Fruit fly (Drosophila melanogaster): ENCODE data around the gene Cpr65Av.

The Cpr65Av gene

dm6 chr3L:6173826-6174255, 34.1 kb upstream of the Cpr65Av start, which contains the start of the genes fmt and CG7376:
Gene fmt (minus strand): TSS chr3L:6173880.
Gene CG7376 (plus strand): TSS chr3L:6174248.
- no peak for TF ChIP-seq CG5204 (GFP tag; optimal IDR thresholded peaks at IDR 0.05)
- no peak for TF ChIP-seq bab1 (GFP tag; optimal IDR thresholded peaks at IDR 0.05)
- peak; percentile 24 for TF ChIP-seq toe (GFP tag; optimal IDR thresholded peaks at IDR 0.05)
- TF ChIP-seq CG33017 (tag; optimal IDR thresholded peaks at IDR 0.05), result no peak
- TF ChIP-seq CG14711 (tag; optimal IDR thresholded peaks at IDR 0.05), result peak; percentile 48
- TF ChIP-seq CG11617 (GFP tag; optimal IDR thresholded peaks at IDR 0.05), result peak; percentile 27
- no peak for TF ChIP-seq cnc (optimal IDR thresholded peaks at IDR 0.05)
- TF ChIP-seq Mnt (GFP tag; optimal IDR thresholded peaks at IDR 0.05), result peak; percentile 20
- TF ChIP-seq Crg-1 (GFP tag; optimal IDR thresholded peaks at IDR 0.05), result no peak
- peak; percentile 32 for TF ChIP-seq CG12768 (GFP tag; optimal IDR thresholded peaks at IDR 0.05)
- no peak for TF ChIP-seq tj (GFP tag; optimal IDR thresholded peaks at IDR 0.05)
- TF ChIP-seq CG7101 (tag; optimal IDR thresholded peaks at IDR 0.05), result peak; percentile 30
- TF ChIP-seq cic (GFP tag; optimal IDR thresholded peaks at IDR 0.05), result no peak
- no peak for TF ChIP-seq Clk (GFP tag; optimal IDR thresholded peaks at IDR 0.05)
- TF ChIP-seq CG7045 (GFP tag; optimal IDR thresholded peaks at IDR 0.05), result peak; percentile 37
- peak; percentile 3 for TF ChIP-seq CG1620 (GFP tag; optimal IDR thresholded peaks at IDR 0.05)
- TF ChIP-seq Hr96 (GFP tag; optimal IDR thresholded peaks at IDR 0.05), result no peak
- TF ChIP-seq ovo (GFP tag; optimal IDR thresholded peaks at IDR 0.05), result no peak
- no peak for TF ChIP-seq kay (GFP tag; ENCODE audit: borderline replicate concordance)
- TF ChIP-seq pad (GFP tag; optimal IDR thresholded peaks at IDR 0.05), result no peak

- TF ChIP-seq Crg-1 (GFP tag; optimal IDR thresholded peaks at IDR 0.05), result no peak
- TF ChIP-seq bab1 (GFP tag; optimal IDR thresholded peaks at IDR 0.05), result no peak
- no peak for TF ChIP-seq toe (GFP tag; optimal IDR thresholded peaks at IDR 0.05)
- no peak for TF ChIP-seq CG5204 (GFP tag; optimal IDR thresholded peaks at IDR 0.05)
- TF ChIP-seq CG12768 (GFP tag; optimal IDR thresholded peaks at IDR 0.05), result no peak
- no peak for TF ChIP-seq CG7045 (GFP tag; optimal IDR thresholded peaks at IDR 0.05)
- TF ChIP-seq kay (GFP tag; ENCODE audit: borderline replicate concordance), result no peak
- no peak for TF ChIP-seq CG11617 (GFP tag; optimal IDR thresholded peaks at IDR 0.05)
- TF ChIP-seq CG7101 (tag; optimal IDR thresholded peaks at IDR 0.05), result no peak
- TF ChIP-seq CG14711 (tag; optimal IDR thresholded peaks at IDR 0.05), result no peak
- no peak for TF ChIP-seq Mnt (GFP tag; optimal IDR thresholded peaks at IDR 0.05)
- no peak for TF ChIP-seq pad (GFP tag; optimal IDR thresholded peaks at IDR 0.05)
- no peak for TF ChIP-seq Clk (GFP tag; optimal IDR thresholded peaks at IDR 0.05)
- no peak for TF ChIP-seq cic (GFP tag; optimal IDR thresholded peaks at IDR 0.05)
- no peak for TF ChIP-seq Hr96 (GFP tag; optimal IDR thresholded peaks at IDR 0.05)
- no peak for TF ChIP-seq ovo (GFP tag; optimal IDR thresholded peaks at IDR 0.05)
Measured at dm6 chr3L:6162483-6163128, 22.8 kb upstream of the Cpr65Av start, which contains the start of gene Prdm13. Gene Prdm13 (plus strand): TSS chr3L:6163127.

DNA sequence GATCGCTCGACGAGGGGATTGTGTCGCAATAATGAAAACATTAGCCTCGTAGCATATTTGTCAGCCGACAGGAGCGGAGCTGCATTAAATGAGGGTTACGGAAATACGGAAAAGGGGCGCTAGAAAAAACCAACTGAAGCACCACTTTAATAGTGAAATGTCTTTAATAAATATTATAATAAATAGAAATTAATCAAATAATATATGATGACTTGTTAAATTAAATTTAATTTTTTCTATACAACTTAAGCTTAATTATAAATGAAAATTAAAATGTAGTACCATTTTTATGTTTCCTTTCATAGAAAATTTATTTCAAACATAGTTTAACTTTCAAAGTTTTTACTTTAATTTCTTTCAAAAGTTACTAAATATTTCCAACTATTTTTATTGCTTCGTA, 22.2 kb upstream of the Cpr65Av start:
- TF ChIP-seq pad (GFP tag; optimal IDR thresholded peaks at IDR 0.05), result no peak
- TF ChIP-seq toe (GFP tag; optimal IDR thresholded peaks at IDR 0.05), result no peak
- TF ChIP-seq tj (GFP tag; optimal IDR thresholded peaks at IDR 0.05), result no peak
- TF ChIP-seq CG7045 (GFP tag; optimal IDR thresholded peaks at IDR 0.05), result no peak
- TF ChIP-seq cnc (optimal IDR thresholded peaks at IDR 0.05), result no peak
- TF ChIP-seq CG11617 (GFP tag; optimal IDR thresholded peaks at IDR 0.05), result no peak
- no peak for TF ChIP-seq CG14711 (tag; optimal IDR thresholded peaks at IDR 0.05)
- TF ChIP-seq bab1 (GFP tag; optimal IDR thresholded peaks at IDR 0.05), result no peak
- TF ChIP-seq ovo (GFP tag; optimal IDR thresholded peaks at IDR 0.05), result no peak
- TF ChIP-seq CG7101 (tag; optimal IDR thresholded peaks at IDR 0.05), result no peak

- TF ChIP-seq bab1 (GFP tag; optimal IDR thresholded peaks at IDR 0.05), result no peak
- TF ChIP-seq pad (GFP tag; optimal IDR thresholded peaks at IDR 0.05), result no peak
- no peak for TF ChIP-seq Crg-1 (GFP tag; optimal IDR thresholded peaks at IDR 0.05)
- no peak for TF ChIP-seq CG7101 (tag; optimal IDR thresholded peaks at IDR 0.05)
- TF ChIP-seq CG33017 (tag; optimal IDR thresholded peaks at IDR 0.05), result no peak
- TF ChIP-seq CG1620 (GFP tag; optimal IDR thresholded peaks at IDR 0.05), result no peak
Measured at dm6 chr3L:6160514-6160913, 20.7 kb upstream of the Cpr65Av start, which contains the start of gene Cpr65Az. Gene Cpr65Az (plus strand): TSS chr3L:6160814.

DNA sequence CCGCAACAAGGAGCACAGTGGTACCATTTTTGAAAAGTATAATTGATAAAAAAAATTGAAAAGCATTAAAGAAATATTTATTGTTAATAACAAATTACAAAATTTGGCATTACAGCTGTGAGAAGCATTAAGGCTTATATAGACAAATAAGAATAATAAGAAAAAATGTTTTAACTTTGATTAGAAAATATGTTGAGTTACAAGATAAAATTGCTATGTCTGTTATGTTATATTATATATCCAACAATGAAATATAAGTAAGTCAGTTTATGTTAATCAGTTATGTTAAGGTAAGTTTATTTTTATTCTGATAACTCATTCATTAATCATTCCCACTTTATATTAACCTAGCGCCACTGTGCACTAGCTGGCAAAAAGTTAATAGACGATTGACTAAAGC, 20.1 kb upstream of the Cpr65Av start:
- TF ChIP-seq CG33017 (tag; optimal IDR thresholded peaks at IDR 0.05), result no peak
- no peak for TF ChIP-seq pad (GFP tag; optimal IDR thresholded peaks at IDR 0.05)
- TF ChIP-seq tj (GFP tag; optimal IDR thresholded peaks at IDR 0.05), result no peak
- TF ChIP-seq Mnt (GFP tag; optimal IDR thresholded peaks at IDR 0.05), result no peak
- no peak for TF ChIP-seq Hr96 (GFP tag; optimal IDR thresholded peaks at IDR 0.05)
- no peak for TF ChIP-seq Crg-1 (GFP tag; optimal IDR thresholded peaks at IDR 0.05)
- no peak for TF ChIP-seq cic (GFP tag; optimal IDR thresholded peaks at IDR 0.05)
- TF ChIP-seq CG12768 (GFP tag; optimal IDR thresholded peaks at IDR 0.05), result no peak
- no peak for TF ChIP-seq CG14711 (tag; optimal IDR thresholded peaks at IDR 0.05)
- TF ChIP-seq cnc (optimal IDR thresholded peaks at IDR 0.05), result no peak

- no peak for TF ChIP-seq pad (GFP tag; optimal IDR thresholded peaks at IDR 0.05)
- no peak for TF ChIP-seq CG1620 (GFP tag; optimal IDR thresholded peaks at IDR 0.05)
- TF ChIP-seq CG11617 (GFP tag; optimal IDR thresholded peaks at IDR 0.05), result no peak
- no peak for TF ChIP-seq toe (GFP tag; optimal IDR thresholded peaks at IDR 0.05)
- no peak for TF ChIP-seq CG33017 (tag; optimal IDR thresholded peaks at IDR 0.05)
- TF ChIP-seq Hr96 (GFP tag; optimal IDR thresholded peaks at IDR 0.05), result no peak
- TF ChIP-seq cic (GFP tag; optimal IDR thresholded peaks at IDR 0.05), result no peak
- no peak for TF ChIP-seq kay (GFP tag; ENCODE audit: borderline replicate concordance)
Measured at dm6 chr3L:6158530-6158929, 18.8 kb upstream of the Cpr65Av start, which contains the start of gene Cpr65Ay. Gene Cpr65Ay (minus strand): TSS chr3L:6158630.
